Fruit fly (Drosophila melanogaster) whole organism, embryonic: ENCODE results near the gene LPCAT.

Experiments
- Atf-2 ChIP-seq: fragments of 200-800 bp; sonication (Bioruptor generic); optimal IDR thresholded peaks from 2 replicates; lab custom pipeline; 2016; ENCODE audit warnings: missing biosample characterization, missing genetic modification characterization
- Bdp1 ChIP-seq: fragments of 200-800 bp; sonication (Bioruptor generic); optimal IDR thresholded peaks from 3 replicates; lab custom pipeline; 2016; ENCODE audit warnings: missing biosample characterization, missing genetic modification characterization
- CG11695 ChIP-seq: fragments of 200-800 bp; sonication (Bioruptor generic); IDR thresholded peaks from 3 replicates; pipeline ENCODE4 v1.3.6; 2022; ENCODE audit warnings: missing biosample characterization, missing genetic modification characterization
- CG13296 ChIP-seq: fragments of 200-800 bp; sonication (Bioruptor generic); optimal IDR thresholded peaks from 3 replicates; lab custom pipeline; 2018; ENCODE audit warnings: missing biosample characterization, mild to moderate bottlenecking, missing genetic modification characterization
- CG15073 ChIP-seq: fragments of 200-800 bp; sonication (Bioruptor generic); optimal IDR thresholded peaks from 2 replicates; lab custom pipeline; 2016; ENCODE audit warnings: missing biosample characterization, missing genetic modification characterization
- CG15479 ChIP-seq: fragments of 200-800 bp; sonication (Bioruptor generic); optimal IDR thresholded peaks from 3 replicates; lab custom pipeline; 2019; ENCODE audit warnings: missing biosample characterization, mild to moderate bottlenecking, missing genetic modification characterization, moderate library complexity
- CG1602 ChIP-seq: fragments of 200-800 bp; sonication (Bioruptor generic); optimal IDR thresholded peaks from 3 replicates; lab custom pipeline; 2016; ENCODE audit warnings: missing biosample characterization, missing genetic modification characterization
- CG17829 ChIP-seq: fragments of 200-800 bp; optimal IDR thresholded peaks from 2 replicates; lab custom pipeline; 2019; ENCODE audit warnings: missing biosample characterization, mild to moderate bottlenecking, missing genetic modification characterization, moderate library complexity
- CG3281 ChIP-seq: fragments of 200-800 bp; sonication (Bioruptor generic); optimal IDR thresholded peaks from 3 replicates; lab custom pipeline; 2017; ENCODE audit warnings: missing biosample characterization, mild to moderate bottlenecking, missing genetic modification characterization
- CG5180 ChIP-seq: fragments of 200-800 bp; sonication (Bioruptor generic); optimal IDR thresholded peaks from 3 replicates; lab custom pipeline; 2017; ENCODE audit warnings: missing biosample characterization, missing genetic modification characterization, mild to moderate bottlenecking, moderate library complexity, missing genetic modification reagents
- CG6272 ChIP-seq: fragments of 200-800 bp; sonication (Bioruptor generic); IDR thresholded peaks from 2 replicates; pipeline ENCODE4 v1.3.6; 2022; ENCODE audit warnings: missing biosample characterization, missing genetic modification characterization
- CG6813 ChIP-seq: fragments of 200-800 bp; sonication (Bioruptor generic); optimal IDR thresholded peaks from 2 replicates; lab custom pipeline; 2017; ENCODE audit warnings: missing biosample characterization, missing genetic modification characterization, mild to moderate bottlenecking, moderate library complexity, missing genetic modification reagents
- CG8281 ChIP-seq: fragments of 200-800 bp; sonication (Bioruptor generic); optimal IDR thresholded peaks from 2 replicates; lab custom pipeline; 2018; ENCODE audit warnings: missing biosample characterization, mild to moderate bottlenecking, missing genetic modification characterization, moderate library complexity
- CG8388 ChIP-seq: fragments of 200-800 bp; sonication (Bioruptor generic); optimal IDR thresholded peaks from 2 replicates; lab custom pipeline; 2019; ENCODE audit warnings: missing biosample characterization, mild to moderate bottlenecking, missing genetic modification characterization, moderate library complexity
- CG8478 ChIP-seq: fragments of >200 bp; optimal IDR thresholded peaks from 2 replicates; lab custom pipeline; 2018
- CG9727 ChIP-seq: fragments of 200-800 bp; sonication (Bioruptor generic); optimal IDR thresholded peaks from 3 replicates; lab custom pipeline; 2017; ENCODE audit warnings: missing biosample characterization, mild to moderate bottlenecking, missing genetic modification characterization
- CTCF ChIP-seq: fragments of 200-800 bp; sonication (Bioruptor generic); optimal IDR thresholded peaks from 2 replicates; lab custom pipeline; 2017; ENCODE audit warnings: missing biosample characterization, mild to moderate bottlenecking, missing genetic modification characterization, moderate library complexity
- CkIIα-i1 ChIP-seq: fragments of 200-800 bp; sonication (Bioruptor generic); IDR thresholded peaks from 2 replicates; pipeline ENCODE4 v1.3.6; 2022; ENCODE audit warnings: missing biosample characterization, missing genetic modification characterization
- D19A ChIP-seq: fragments of 200-800 bp; optimal IDR thresholded peaks from 3 replicates; lab custom pipeline; 2019; ENCODE audit warnings: missing biosample characterization, mild to moderate bottlenecking, missing genetic modification characterization, moderate library complexity
- Dek ChIP-seq: fragments of 200-800 bp; sonication (Bioruptor generic); optimal IDR thresholded peaks from 3 replicates; lab custom pipeline; 2019; ENCODE audit warnings: missing biosample characterization, mild to moderate bottlenecking, missing genetic modification characterization, moderate library complexity
- Fer2 ChIP-seq: fragments of 200-800 bp; sonication (Bioruptor generic); optimal IDR thresholded peaks from 2 replicates; lab custom pipeline; 2018; ENCODE audit warnings: missing biosample characterization, mild to moderate bottlenecking, missing genetic modification characterization, moderate library complexity
- H2.0 ChIP-seq: fragments of 200-800 bp; sonication (Bioruptor generic); IDR thresholded peaks from 2 replicates; pipeline ENCODE4 v1.3.6; 2022; ENCODE audit warnings: missing biosample characterization, missing genetic modification characterization
- Mes4 ChIP-seq: fragments of 200-800 bp; sonication (Bioruptor generic); optimal IDR thresholded peaks from 2 replicates; lab custom pipeline; 2016; ENCODE audit warnings: missing biosample characterization, missing genetic modification characterization
- Nf-YB ChIP-seq: fragments of 200-800 bp; sonication (Bioruptor generic); optimal IDR thresholded peaks from 3 replicates; lab custom pipeline; 2019; ENCODE audit warnings: missing biosample characterization, mild to moderate bottlenecking, missing genetic modification characterization, moderate library complexity
- Ptx1 ChIP-seq: fragments of 200-800 bp; sonication (Bioruptor generic); IDR thresholded peaks from 2 replicates; pipeline ENCODE4 v1.3.6; 2022; ENCODE audit warnings: missing biosample characterization, missing genetic modification characterization
- Sox100B ChIP-seq: fragments of 200-800 bp; sonication (Bioruptor generic); optimal IDR thresholded peaks from 3 replicates; lab custom pipeline; 2018; ENCODE audit warnings: missing biosample characterization, mild to moderate bottlenecking, missing genetic modification characterization
- Vsx1 ChIP-seq: fragments of 200-800 bp; sonication (Bioruptor generic); optimal IDR thresholded peaks from 2 replicates; lab custom pipeline; 2017; ENCODE audit warnings: missing biosample characterization, mild to moderate bottlenecking, missing genetic modification characterization, missing genetic modification reagents
- abd-A ChIP-seq: fragments of 200-800 bp; sonication (Bioruptor generic); optimal IDR thresholded peaks from 3 replicates; lab custom pipeline; 2019; ENCODE audit warnings: missing biosample characterization, mild to moderate bottlenecking, missing genetic modification characterization, moderate library complexity
- ac ChIP-seq: fragments of 200-800 bp; sonication (Bioruptor generic); optimal IDR thresholded peaks from 3 replicates; lab custom pipeline; 2017; ENCODE audit warnings: missing biosample characterization, mild to moderate bottlenecking, missing genetic modification characterization
- amos ChIP-seq: fragments of 200-800 bp; sonication (Bioruptor generic); IDR thresholded peaks from 2 replicates; pipeline ENCODE4 v1.3.6; 2022; ENCODE audit warnings: missing biosample characterization, missing genetic modification characterization; ENCODE audit not compliant: partially characterized antibody
- ase ChIP-seq: fragments of 200-800 bp; sonication (Bioruptor generic); IDR thresholded peaks from 3 replicates; pipeline ENCODE4 v1.3.6; 2022; ENCODE audit warnings: missing biosample characterization, missing genetic modification characterization
- cad ChIP-seq: fragments of >200 bp; optimal IDR thresholded peaks from 2 replicates; lab custom pipeline; 2017; ENCODE audit warnings: missing biosample characterization, missing genetic modification characterization
- en ChIP-seq: fragments of 200-800 bp; sonication (Bioruptor generic); optimal IDR thresholded peaks from 2 replicates; lab custom pipeline; 2016; ENCODE audit warnings: missing biosample characterization, missing genetic modification characterization
- ftz-f1 ChIP-seq: fragments of 200-800 bp; sonication (Bioruptor generic); optimal IDR thresholded peaks from 2 replicates; lab custom pipeline; 2016; ENCODE audit warnings: missing biosample characterization, missing genetic modification characterization
- gt ChIP-seq: fragments of 200-800 bp; sonication (Bioruptor generic); IDR thresholded peaks from 2 replicates; pipeline ENCODE4 v1.3.6; 2022; ENCODE audit warnings: missing biosample characterization, missing genetic modification characterization
- hb ChIP-seq: fragments of 200-800 bp; sonication (Bioruptor generic); IDR thresholded peaks from 3 replicates; pipeline ENCODE4 v1.3.6; 2022; ENCODE audit warnings: missing biosample characterization, missing genetic modification characterization; ENCODE audit not compliant: partially characterized antibody
- insv ChIP-seq, 2 experiments: fragments of 200-800 bp; sonication (Bioruptor generic); optimal IDR thresholded peaks; 3 replicates each; lab custom pipeline; 2016 to 2018; ENCODE audit warnings: missing biosample characterization in 2 of 2, missing genetic modification characterization in 2 of 2
- ken ChIP-seq: fragments of 200-800 bp; sonication (Bioruptor generic); IDR thresholded peaks from 3 replicates; pipeline ENCODE4 v1.3.6; 2022; ENCODE audit warnings: missing biosample characterization, missing genetic modification characterization
- knrl ChIP-seq: fragments of 200-800 bp; sonication (Bioruptor generic); IDR thresholded peaks from 3 replicates; pipeline ENCODE4 v1.3.6; 2022; ENCODE audit warnings: missing biosample characterization, missing genetic modification characterization; ENCODE audit not compliant: partially characterized antibody
- nerfin-1 ChIP-seq: fragments of 200-800 bp; sonication (Bioruptor generic); optimal IDR thresholded peaks from 3 replicates; lab custom pipeline; 2019; ENCODE audit warnings: missing biosample characterization, mild to moderate bottlenecking, missing genetic modification characterization, moderate library complexity
- oc ChIP-seq: fragments of 200-800 bp; sonication (Bioruptor generic); optimal IDR thresholded peaks from 2 replicates; lab custom pipeline; 2018; ENCODE audit warnings: missing biosample characterization, mild to moderate bottlenecking, missing genetic modification characterization, moderate library complexity
- pan ChIP-seq, 4 experiments: fragments of >200 bp in 3 of 4; fragments of 200-800 bp in 1 of 4; sonication (Bioruptor generic) in 1 of 4; optimal IDR thresholded peaks in 3 of 4; IDR thresholded peaks in 1 of 4; 2 replicates each; pipeline versions ENCODE4 v1.3.6 to Lab custom; 2017 to 2022; ENCODE audit warnings: missing biosample characterization in 2 of 4, missing genetic modification characterization in 2 of 4, mixed read lengths in 1 of 4
- phol ChIP-seq: fragments of 200-800 bp; sonication (Bioruptor generic); optimal IDR thresholded peaks from 3 replicates; lab custom pipeline; 2018; ENCODE audit warnings: missing biosample characterization, mild to moderate bottlenecking, missing genetic modification characterization, moderate library complexity
- pzg ChIP-seq: fragments of 200-800 bp; sonication (Bioruptor generic); optimal IDR thresholded peaks from 3 replicates; lab custom pipeline; 2018; ENCODE audit warnings: missing biosample characterization, mild to moderate bottlenecking, missing genetic modification characterization, moderate library complexity
- row ChIP-seq: fragments of 200-800 bp; sonication (Bioruptor generic); IDR thresholded peaks from 3 replicates; pipeline ENCODE4 v1.3.6; 2022; ENCODE audit warnings: missing biosample characterization, missing genetic modification characterization
- sens ChIP-seq: fragments of 200-800 bp; sonication (Bioruptor generic); peaks from one replicate; lab custom pipeline; 2016; ENCODE audit warnings: missing biosample characterization, missing genetic modification characterization
- slp2 ChIP-seq: fragments of 200-800 bp; sonication (Bioruptor generic); optimal IDR thresholded peaks from 2 replicates; lab custom pipeline; 2016; ENCODE audit warnings: missing biosample characterization, missing genetic modification characterization
- tgo ChIP-seq: fragments of 200-800 bp; sonication (Bioruptor generic); IDR thresholded peaks from 3 replicates; pipeline ENCODE4 v1.3.6; 2022; ENCODE audit warnings: missing biosample characterization, missing genetic modification characterization
- tup ChIP-seq: fragments of 200-800 bp; sonication (Bioruptor generic); optimal IDR thresholded peaks from 2 replicates; lab custom pipeline; 2016; ENCODE audit warnings: missing biosample characterization, mild to moderate bottlenecking, missing genetic modification characterization, moderate library complexity

LPCAT gene

DNA sequence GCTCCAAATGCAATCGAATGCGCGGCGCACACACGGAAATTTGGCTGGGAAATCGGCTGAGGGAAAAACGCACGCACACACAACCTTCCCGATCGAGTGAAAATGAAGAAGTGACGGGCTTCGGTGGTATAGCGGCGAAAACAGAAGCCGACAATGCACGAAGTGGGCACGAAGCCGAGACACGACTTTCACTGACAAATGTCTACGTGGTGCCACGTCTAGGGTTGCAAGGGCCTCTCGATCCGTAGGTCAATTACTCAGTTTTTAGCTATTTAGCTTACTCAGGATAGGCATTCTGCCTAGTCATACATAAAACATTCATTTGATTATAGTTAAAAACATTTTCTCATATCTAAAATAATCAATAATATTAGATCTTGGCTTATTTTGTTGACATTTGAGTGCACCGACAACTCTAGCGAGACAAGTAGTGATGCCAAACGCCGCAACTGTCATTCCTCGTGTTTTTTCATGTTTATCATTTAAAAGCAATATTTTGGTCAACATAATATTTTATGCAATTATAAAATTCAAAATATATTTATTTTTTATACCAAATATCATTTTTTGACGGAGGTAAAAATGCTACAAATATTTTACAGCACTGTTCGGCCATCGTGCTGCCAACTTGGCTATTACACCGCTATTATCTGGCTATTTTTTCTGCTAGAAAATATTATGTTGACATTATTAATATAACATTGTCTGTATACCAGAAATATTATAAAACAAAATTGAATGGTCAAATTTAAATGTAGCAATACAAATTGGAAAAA lies 26.1 kb downstream of the LPCAT start (continued):
- TF ChIP-seq pan (optimal IDR thresholded peaks at IDR 0.05; lab: Kevin White, UChicago) (no peak), pan (GFP tag; optimal IDR thresholded peaks at IDR 0.05 in 1 of 2, IDR thresholded peaks at IDR 0.05 in 1 of 2) (peak in 1 of 2 experiments; percentile 88), ac (GFP tag; lab: Kevin White, UChicago) (peak; percentile 65), Dek (peak; percentile 69), Vsx1 (GFP tag; lab: Kevin White, UChicago) (peak; percentile 76), D19A (tag; lab: Kevin White, UChicago) (peak; percentile 81), abd-A (peak; percentile 36), CG11695 (GFP tag; lab: Robert Waterston, UW) (peak; percentile 91), tgo (peak; percentile 85), Nf-YB (GFP tag; lab: Kevin White, UChicago) (peak; percentile 73), row (peak; percentile 96), hb (GFP tag; lab: Robert Waterston, UW) (no peak), en (GFP tag; lab: Kevin White, UChicago) (peak; percentile 35), CG8388 (GFP tag; lab: Kevin White, UChicago) (peak; percentile 87), Sox100B (GFP tag; lab: Kevin White, UChicago) (peak; percentile 74), gt (GFP tag; lab: Robert Waterston, UW) (peak; percentile 40), CG13296 (GFP tag; lab: Kevin White, UChicago) (peak; percentile 87), nerfin-1 (tag; lab: Kevin White, UChicago) (peak; percentile 81), CTCF (GFP tag; lab: Kevin White, UChicago) (peak; percentile 46), tup (GFP tag; lab: Kevin White, UChicago) (peak; percentile 82), sens (peak; percentile 97), Ptx1 (GFP tag; lab: Robert Waterston, UW) (peak; percentile 89), Mes4 (GFP tag; lab: Kevin White, UChicago) (peak; percentile 58), insv (GFP tag; optimal IDR thresholded peaks at IDR 0.05; lab: Kevin White, UChicago) (peak in 1 of 2 experiments; percentile 44), cad (GFP tag; lab: Kevin White, UChicago) (no peak), CG1602 (GFP tag; lab: Kevin White, UChicago) (peak; percentile 79), CG9727 (GFP tag; lab: Kevin White, UChicago) (peak; percentile 84), Atf-2 (GFP tag; lab: Kevin White, UChicago) (peak; percentile 76), phol (tag; lab: Kevin White, UChicago) (peak; percentile 92), CG3281 (GFP tag; lab: Kevin White, UChicago) (peak; percentile 86), CG17829 (tag; lab: Kevin White, UChicago) (peak; percentile 90), CkIIα-i1 (GFP tag; lab: Robert Waterston, UW) (no peak), ase (GFP tag; lab: Robert Waterston, UW) (peak; percentile 75), ftz-f1 (no peak), H2.0 (GFP tag; lab: Robert Waterston, UW) (peak; percentile 88), CG8478 (no peak), amos (GFP tag; lab: Robert Waterston, UW) (peak; percentile 36; the same call in 1 of the 2 replicates), oc (tag; lab: Kevin White, UChicago) (peak; percentile 83), knrl (GFP tag; lab: Robert Waterston, UW) (0 out of 3 replicates have a peak, but pooled peaks have one; percentile 19), CG5180 (GFP tag; lab: Kevin White, UChicago) (peak; percentile 71), CG15073 (GFP tag; lab: Kevin White, UChicago) (peak; percentile 46), Fer2 (tag; lab: Kevin White, UChicago) (peak; percentile 66), Bdp1 (peak; percentile 69), CG6813 (GFP tag; lab: Kevin White, UChicago) (peak; percentile 90), CG6272 (GFP tag; lab: Robert Waterston, UW) (peak; percentile 82), CG15479 (GFP tag; lab: Kevin White, UChicago) (no peak), pzg (GFP tag; lab: Kevin White, UChicago) (peak; percentile 42), CG8281 (tag; lab: Kevin White, UChicago) (peak; percentile 43), slp2 (peak; percentile 63), ken (peak; percentile 84)
